Worm (Caenorhabditis elegans): ENCODE results near the gene F13E9.9.

F13E9.9 gene

DNA sequence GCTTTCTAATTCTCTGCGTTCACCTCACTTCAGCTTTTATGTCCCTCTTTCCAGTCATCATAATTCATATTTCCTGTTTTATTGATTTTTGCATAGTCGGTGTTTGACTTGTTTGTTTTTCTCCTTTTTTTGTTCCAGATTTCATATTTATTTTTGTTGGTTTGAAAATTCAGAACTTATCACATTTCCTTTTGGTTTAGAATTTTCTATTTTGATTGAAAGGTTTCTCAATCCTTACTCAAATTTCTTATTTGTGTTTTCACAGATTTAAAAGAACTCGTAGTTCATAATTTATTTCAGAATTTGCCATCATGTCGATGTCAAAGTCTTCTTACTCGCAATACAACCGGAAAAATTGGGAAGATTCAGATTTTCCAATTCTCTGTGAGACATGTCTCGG, 37.9 kb downstream of the F13E9.9 start, which contains the start of gene rbm-22:
rbm-22 (plus strand) TSS at position 301 of the 400 bp plus-strand sequence.
- TF ChIP-seq vab-15 (tag; optimal IDR thresholded peaks at IDR 0.05) (no peak), nhr-47 (tag; optimal IDR thresholded peaks at IDR 0.05) (no peak), nhr-19 (GFP tag; conservative IDR thresholded peaks at IDR 0.05) (no peak), unc-130 (tag; optimal IDR thresholded peaks at IDR 0.05) (no peak), nhr-11 (tag; optimal IDR thresholded peaks at IDR 0.05) (no peak), efl-1 (optimal IDR thresholded peaks at IDR 0.05) (no peak), efl-1 (GFP tag; optimal IDR thresholded peaks at IDR 0.05 in 1 of 2) (peak in 1 of 2 experiments; percentile 41), nhr-85 (tag) (no peak)

- TF ChIP-seq lsy-2 (tag; optimal IDR thresholded peaks at IDR 0.05) (peak in 1 of 2 experiments; percentile 52), efl-1 (optimal IDR thresholded peaks at IDR 0.05) (peak in 1 of 2 experiments; percentile 34), efl-1 (GFP tag; optimal IDR thresholded peaks at IDR 0.05 in 1 of 2) (peak in 1 of 2 experiments; percentile 22), unc-30 (tag; optimal IDR thresholded peaks at IDR 0.05) (no peak), lin-35 (GFP tag; optimal IDR thresholded peaks at IDR 0.05) (peak; percentile 24 to 58), C16A3.4 (tag; optimal IDR thresholded peaks at IDR 0.05) (peak; percentile 37), mdl-1 (tag; optimal IDR thresholded peaks at IDR 0.05) (peak in 1 of 2 experiments; percentile 61), blmp-1 (tag; optimal IDR thresholded peaks at IDR 0.05) (peak; percentile 43), elt-3 (tag; optimal IDR thresholded peaks at IDR 0.05) (peak in 1 of 6 experiments; percentile 41), mep-1 (tag; optimal IDR thresholded peaks at IDR 0.05) (peak; percentile 2), snu-23 (GFP tag; optimal IDR thresholded peaks at IDR 0.05) (peak; percentile 29), zip-4 (GFP tag; optimal IDR thresholded peaks at IDR 0.05) (no peak), nhr-12 (tag; optimal IDR thresholded peaks at IDR 0.05) (no peak), Y116A8C.19 (tag; optimal IDR thresholded peaks at IDR 0.05; ENCODE audit: borderline replicate concordance) (no peak), pag-3 (tag; optimal IDR thresholded peaks at IDR 0.05; ENCODE audit: borderline replicate concordance, insufficient read depth) (no peak), skn-1 (tag; optimal IDR thresholded peaks at IDR 0.05) (peak; percentile 55), lin-14 (GFP tag; optimal IDR thresholded peaks at IDR 0.05) (peak; percentile 56), dpl-1 (GFP tag; optimal IDR thresholded peaks at IDR 0.05) (peak; percentile 8 to 32 (median 13)), nhr-28 (tag; optimal IDR thresholded peaks at IDR 0.05) (no peak)
Measured at ce11 chrIV:10858300-10859016, 40.5 kb downstream of the F13E9.9 start, which contains the start of the genes T11G6.2 and hars-1. T11G6.2 (minus strand) TSS chrIV:10858496. hars-1 (plus strand) TSS chrIV:10858957.

DNA sequence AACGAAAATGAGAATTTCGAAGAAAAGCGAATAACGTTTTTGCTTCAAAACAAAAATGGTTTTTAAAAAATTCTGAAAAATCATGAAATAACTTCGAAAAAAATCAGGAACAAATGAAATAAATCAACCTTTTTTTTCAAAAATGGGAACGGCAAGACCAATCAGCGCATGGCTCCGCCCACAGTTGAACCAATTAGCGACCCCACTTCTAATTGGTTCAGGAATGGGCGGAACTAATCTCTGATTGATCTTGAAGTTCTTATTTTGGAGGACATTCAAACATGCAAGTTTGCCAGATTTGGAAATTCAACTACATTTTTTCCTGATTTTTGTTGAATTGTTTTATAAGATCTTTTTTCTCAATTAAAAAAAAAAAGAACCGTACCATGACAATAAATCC, 43.0 kb downstream of the F13E9.9 start:
- TF ChIP-seq nhr-71 (tag; optimal IDR thresholded peaks at IDR 0.05) (no peak), lin-39 (tag; optimal IDR thresholded peaks at IDR 0.05) (no peak), efl-3 (GFP tag; optimal IDR thresholded peaks at IDR 0.05) (no peak), fkh-10 (GFP tag; optimal IDR thresholded peaks at IDR 0.05) (no peak), mdl-1 (tag; optimal IDR thresholded peaks at IDR 0.05) (no peak), ceh-82 (tag; optimal IDR thresholded peaks at IDR 0.05) (no peak), mab-9 (GFP tag; IDR thresholded peaks at IDR 0.05) (no peak), blmp-1 (tag; optimal IDR thresholded peaks at IDR 0.05) (no peak), dpl-1 (GFP tag; optimal IDR thresholded peaks at IDR 0.05) (no peak), irx-1 (tag; optimal IDR thresholded peaks at IDR 0.05) (no peak), ceh-63 (GFP tag; optimal IDR thresholded peaks at IDR 0.05) (no peak), elt-2 (tag; optimal IDR thresholded peaks at IDR 0.05) (no peak), lsy-2 (tag; optimal IDR thresholded peaks at IDR 0.05) (no peak), rnt-1 (tag; optimal IDR thresholded peaks at IDR 0.05) (no peak), nhr-11 (tag; optimal IDR thresholded peaks at IDR 0.05) (no peak), lin-13 (GFP tag; optimal IDR thresholded peaks at IDR 0.05) (no peak), C04F5.9 (tag; optimal IDR thresholded peaks at IDR 0.05) (no peak)

Measured in whole organism, L1 larva.